Worm (Caenorhabditis elegans) whole organism, mixed stage, embryonic: ENCODE data around the gene R04B5.11.

Experiments used
- M03D4.4 ChIP-seq: sonication (generic microtip); optimal IDR thresholded peaks from 2 replicates; lab custom pipeline; 2017; ENCODE audit warnings: mild to moderate bottlenecking, missing genetic modification characterization, missing compliant biosample characterization
- blmp-1 ChIP-seq: fragments of 150-350 bp; optimal IDR thresholded peaks from 2 replicates; lab custom pipeline; 2014; ENCODE audit warnings: missing biosample characterization, missing genetic modification characterization
- ceh-39 ChIP-seq: fragments of 150-350 bp; optimal IDR thresholded peaks from 2 replicates; lab custom pipeline; 2014; ENCODE audit warnings: missing biosample characterization, missing genetic modification characterization
- ceh-43 ChIP-seq: fragments of 200-800 bp; sonication (Bioruptor generic); optimal IDR thresholded peaks from 2 replicates; lab custom pipeline; 2018; ENCODE audit warnings: mild to moderate bottlenecking, missing genetic modification characterization, moderate library complexity, missing compliant biosample characterization
- ces-1 ChIP-seq: fragments of 150-350 bp; optimal IDR thresholded peaks from 2 replicates; lab custom pipeline; 2014; ENCODE audit warnings: missing biosample characterization, missing genetic modification reagents, missing genetic modification characterization
- cnd-1 ChIP-seq: fragments of 200-800 bp; sonication (Bioruptor generic); optimal IDR thresholded peaks from 2 replicates; lab custom pipeline; 2018; ENCODE audit warnings: mild to moderate bottlenecking, missing genetic modification characterization, missing compliant biosample characterization
- elt-1 ChIP-seq: sonication (generic microtip); optimal IDR thresholded peaks from 2 replicates; lab custom pipeline; 2017; ENCODE audit warnings: missing genetic modification characterization, mild to moderate bottlenecking, missing compliant biosample characterization, antibody characterized with exemption, moderate library complexity, borderline replicate concordance; ENCODE audit not compliant: insufficient read depth
- elt-3 ChIP-seq: fragments of 150-350 bp; optimal IDR thresholded peaks from 2 replicates; lab custom pipeline; 2014; ENCODE audit warnings: missing biosample characterization, missing genetic modification characterization
- flh-1 ChIP-seq: fragments of 200-800 bp; sonication (Bioruptor generic); optimal IDR thresholded peaks from 2 replicates; lab custom pipeline; 2018; ENCODE audit warnings: mild to moderate bottlenecking, missing genetic modification characterization, moderate library complexity, missing compliant biosample characterization
- ham-2 ChIP-seq: fragments of 200-800 bp; sonication (Bioruptor generic); optimal IDR thresholded peaks from 2 replicates; lab custom pipeline; 2018; ENCODE audit warnings: mild to moderate bottlenecking, missing genetic modification characterization, missing compliant biosample characterization
- hlh-1 ChIP-seq: fragments of 150-350 bp; optimal IDR thresholded peaks from 2 replicates; lab custom pipeline; 2014; ENCODE audit warnings: missing biosample characterization, missing genetic modification reagents, missing genetic modification characterization
- lin-13 ChIP-seq: fragments of 150-350 bp; optimal IDR thresholded peaks from 2 replicates; lab custom pipeline; 2014; ENCODE audit warnings: missing biosample characterization, missing genetic modification characterization
- lin-32 ChIP-seq: fragments of 200-800 bp; sonication (Bioruptor generic); optimal IDR thresholded peaks from 2 replicates; lab custom pipeline; 2018; ENCODE audit warnings: mild to moderate bottlenecking, missing genetic modification characterization, missing compliant biosample characterization
- mab-5 ChIP-seq: fragments of 150-350 bp; optimal IDR thresholded peaks from 2 replicates; lab custom pipeline; 2014; ENCODE audit warnings: missing biosample characterization, missing genetic modification characterization
- mep-1 ChIP-seq: fragments of 150-350 bp; optimal IDR thresholded peaks from 2 replicates; lab custom pipeline; 2017; ENCODE audit warnings: missing biosample characterization, missing genetic modification reagents, missing genetic modification characterization, inconsistent platforms
- mls-2 ChIP-seq: sonication (generic microtip); optimal IDR thresholded peaks from 2 replicates; lab custom pipeline; 2016; ENCODE audit warnings: mild to moderate bottlenecking, missing genetic modification characterization, moderate library complexity, missing compliant biosample characterization
- nhr-12 ChIP-seq: fragments of 150-350 bp; optimal IDR thresholded peaks from 2 replicates; lab custom pipeline; 2014; ENCODE audit warnings: missing biosample characterization, missing genetic modification characterization
- nhr-237 ChIP-seq: fragments of 150-350 bp; optimal IDR thresholded peaks from 2 replicates; lab custom pipeline; 2014; ENCODE audit warnings: missing biosample characterization, missing genetic modification characterization
- nhr-28 ChIP-seq: fragments of 150-350 bp; optimal IDR thresholded peaks from 2 replicates; lab custom pipeline; 2014; ENCODE audit warnings: missing biosample characterization, missing genetic modification characterization
- nhr-76 ChIP-seq: sonication (generic microtip); optimal IDR thresholded peaks from 2 replicates; lab custom pipeline; 2017; ENCODE audit warnings: missing biosample characterization, missing genetic modification characterization
- pha-4 ChIP-seq: fragments of 150-350 bp; optimal IDR thresholded peaks from 2 replicates; lab custom pipeline; 2018; ENCODE audit warnings: missing biosample characterization, missing genetic modification reagents, missing genetic modification characterization
- sem-2 ChIP-seq: fragments of 200-800 bp; sonication (Bioruptor generic); optimal IDR thresholded peaks from 2 replicates; lab custom pipeline; 2018; ENCODE audit warnings: mild to moderate bottlenecking, missing genetic modification characterization, missing compliant biosample characterization
- snpc-4 ChIP-seq: fragments of 150-350 bp; optimal IDR thresholded peaks from 2 replicates; lab custom pipeline; 2014; ENCODE audit warnings: missing biosample characterization, missing genetic modification characterization
- sptf-1 ChIP-seq: sonication (generic microtip); optimal IDR thresholded peaks from 2 replicates; lab custom pipeline; 2017; ENCODE audit warnings: mild to moderate bottlenecking, missing genetic modification characterization, moderate library complexity, missing compliant biosample characterization
- tbx-8 ChIP-seq: fragments of 200-800 bp; sonication (Bioruptor generic); optimal IDR thresholded peaks from 2 replicates; lab custom pipeline; 2018; ENCODE audit warnings: mild to moderate bottlenecking, missing genetic modification characterization, moderate library complexity, missing compliant biosample characterization
- unc-120 ChIP-seq: sonication (generic microtip); optimal IDR thresholded peaks from 2 replicates; lab custom pipeline; 2017; ENCODE audit warnings: missing genetic modification characterization, missing compliant biosample characterization; ENCODE audit not compliant: poor library complexity, severe bottlenecking
- unc-39 ChIP-seq: fragments of 150-350 bp; optimal IDR thresholded peaks from 2 replicates; lab custom pipeline; 2014; ENCODE audit warnings: missing biosample characterization, missing genetic modification characterization
- unc-62 ChIP-seq: fragments of 150-350 bp; optimal IDR thresholded peaks from 2 replicates; lab custom pipeline; 2014; ENCODE audit warnings: missing biosample characterization, missing genetic modification reagents, missing genetic modification characterization
- ztf-11 ChIP-seq: fragments of 150-350 bp; optimal IDR thresholded peaks from 2 replicates; lab custom pipeline; 2014; ENCODE audit warnings: missing biosample characterization, missing genetic modification characterization

The R04B5.11 gene

ce11 chrV:10104785-10105310, 13.8 kb upstream of the R04B5.11 start, which contains the start of gene ugt-17:
Gene ugt-17 (minus strand): TSS chrV:10104964.
- no peak for TF ChIP-seq unc-39 (tag; lab: Kevin White, UChicago)
- no peak for TF ChIP-seq ces-1 (GFP tag; lab: Kevin White, UChicago)
- TF ChIP-seq unc-62 (GFP tag; lab: Kevin White, UChicago) = no peak
- no peak for TF ChIP-seq sptf-1
- TF ChIP-seq ham-2 = no peak
- TF ChIP-seq cnd-1 (tag; lab: Kevin White, UChicago) = no peak
- no peak for TF ChIP-seq mep-1 (tag; lab: Kevin White, UChicago)
- no peak for TF ChIP-seq mls-2 (tag; lab: Kevin White, UChicago)
- TF ChIP-seq mab-5 (tag; lab: Kevin White, UChicago) = no peak
- no peak for TF ChIP-seq M03D4.4
- TF ChIP-seq blmp-1 (tag; lab: Kevin White, UChicago) = no peak

ce11 chrV:10103811-10104210, 12.8 kb upstream of the R04B5.11 start:
- TF ChIP-seq hlh-1 (tag; lab: Kevin White, UChicago) (no peak), ceh-39 (tag; lab: Kevin White, UChicago) (no peak), lin-32 (GFP tag; lab: Kevin White, UChicago) (no peak), nhr-76 (tag; lab: Kevin White, UChicago) (no peak), sem-2 (GFP tag; lab: Kevin White, UChicago) (no peak), flh-1 (no peak), unc-120 (tag; lab: Kevin White, UChicago) (no peak), elt-3 (tag; lab: Kevin White, UChicago) (no peak), unc-39 (tag; lab: Kevin White, UChicago) (no peak), unc-62 (GFP tag; lab: Kevin White, UChicago) (no peak), ces-1 (GFP tag; lab: Kevin White, UChicago) (no peak), M03D4.4 (no peak), mab-5 (tag; lab: Kevin White, UChicago) (no peak), pha-4 (tag; lab: Kevin White, UChicago) (no peak), lin-13 (tag; lab: Kevin White, UChicago) (no peak)

ce11 chrV:10101916-10102315, 10.9 kb upstream of the R04B5.11 start, which contains the start of gene C08B6.14:
Gene C08B6.14 (minus strand): TSS chrV:10102016.
- TF ChIP-seq sem-2 (GFP tag; lab: Kevin White, UChicago) (no peak), ceh-39 (tag; lab: Kevin White, UChicago) (no peak), unc-120 (tag; lab: Kevin White, UChicago) (no peak), pha-4 (tag; lab: Kevin White, UChicago) (no peak), lin-32 (GFP tag; lab: Kevin White, UChicago) (no peak), ztf-11 (no peak), ces-1 (GFP tag; lab: Kevin White, UChicago) (no peak), snpc-4 (tag; lab: Kevin White, UChicago) (no peak), blmp-1 (tag; lab: Kevin White, UChicago) (no peak), mls-2 (tag; lab: Kevin White, UChicago) (no peak), elt-1 (no peak), nhr-76 (tag; lab: Kevin White, UChicago) (no peak), unc-39 (tag; lab: Kevin White, UChicago) (no peak), sptf-1 (no peak), nhr-12 (tag; lab: Kevin White, UChicago) (no peak)
- TF ChIP-seq, all 35 proteins: peak for 0

ce11 chrV:10098429-10098828, 7.4 kb upstream of the R04B5.11 start, which contains the start of gene ugt-47:
Gene ugt-47 (minus strand): TSS chrV:10098597.
- TF ChIP-seq lin-32 (GFP tag; lab: Kevin White, UChicago) (no peak), lin-13 (tag; lab: Kevin White, UChicago) (no peak), mep-1 (tag; lab: Kevin White, UChicago) (no peak), unc-62 (GFP tag; lab: Kevin White, UChicago) (no peak), sem-2 (GFP tag; lab: Kevin White, UChicago) (no peak), nhr-28 (no peak), ceh-43 (GFP tag; lab: Kevin White, UChicago) (no peak), elt-3 (tag; lab: Kevin White, UChicago) (no peak), flh-1 (no peak), nhr-237 (tag; lab: Kevin White, UChicago) (no peak), mls-2 (tag; lab: Kevin White, UChicago) (no peak), tbx-8 (GFP tag; lab: Kevin White, UChicago) (no peak)

- no peak for TF ChIP-seq elt-1
- TF ChIP-seq sptf-1 = no peak
- TF ChIP-seq ztf-11 = no peak
- TF ChIP-seq ces-1 (GFP tag; lab: Kevin White, UChicago) = no peak
- TF ChIP-seq cnd-1 (tag; lab: Kevin White, UChicago) = no peak
These were observed 5.9 kb upstream of the R04B5.11 start for ce11 chrV:10096932-10097331.
